Worm (Caenorhabditis elegans) whole organism, early embryonic: ENCODE data around the gene ssp-36.
"Not testable (repeated sequence)": the region's sequence is repeated elsewhere in the genome, so short reads cannot be mapped to it uniquely, and the experiment has no call there.

ENCODE experiments used
- ama-1 ChIP-seq: fragments of 150-350 bp; optimal IDR thresholded peaks from 2 replicates; lab custom pipeline; 2014
- ets-7 ChIP-seq: sonication (generic microtip); optimal IDR thresholded peaks from 2 replicates; lab custom pipeline; 2016; ENCODE audit warnings: missing genotype, missing genetic modification characterization, missing compliant biosample characterization
- flt-1 ChIP-seq: fragments of 200-800 bp; sonication (Bioruptor generic); IDR thresholded peaks from 2 replicates; pipeline ENCODE4 v1.3.6; 2022; ENCODE audit warnings: missing genetic modification characterization, missing compliant biosample characterization
- hmg-4 ChIP-seq: fragments of 200-800 bp; sonication (Bioruptor generic); optimal IDR thresholded peaks from 2 replicates; lab custom pipeline; 2018; ENCODE audit warnings: mild to moderate bottlenecking, missing genetic modification characterization, missing compliant biosample characterization
- pes-1 ChIP-seq: fragments of 200-800 bp; sonication (Bioruptor generic); IDR thresholded peaks from 2 replicates; pipeline ENCODE4 v1.3.6; 2022; ENCODE audit warnings: missing genetic modification reagents, missing genetic modification characterization, missing compliant biosample characterization
- scrt-1 ChIP-seq: fragments of 200-800 bp; sonication (Bioruptor generic); IDR thresholded peaks from 2 replicates; pipeline ENCODE4 v1.3.6; 2022; ENCODE audit warnings: missing genetic modification characterization, missing compliant biosample characterization
- tra-4 ChIP-seq: sonication (generic microtip); optimal IDR thresholded peaks from 2 replicates; lab custom pipeline; 2017; ENCODE audit warnings: missing genetic modification characterization, missing compliant biosample characterization

DNA sequence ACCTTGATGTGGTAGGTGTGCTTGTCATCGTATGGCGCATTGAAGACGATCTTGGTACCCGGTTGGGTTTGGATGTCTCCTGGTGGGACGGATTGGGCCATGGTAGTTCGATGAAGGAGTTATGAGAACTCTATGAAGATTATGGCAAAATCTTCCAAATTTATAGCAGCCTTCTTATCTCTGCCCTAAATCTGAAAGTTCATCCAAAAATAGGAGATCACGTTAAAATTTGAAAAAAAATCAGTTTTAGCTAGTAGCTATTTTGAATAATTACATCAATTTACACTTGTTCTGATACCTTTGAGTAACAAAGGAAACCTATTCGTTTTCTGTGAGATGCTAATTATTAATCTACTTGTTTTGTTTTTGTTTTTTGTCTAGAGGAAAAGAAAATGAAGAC lies 904 bp upstream of the ssp-36 start, which contains the start of gene msp-79:
- TF ChIP-seq ets-7 (tag; lab: Kevin White, UChicago); ama-1 (lab: Kevin White, UChicago); pes-1; flt-1; hmg-4; scrt-1 (GFP tag; lab: Robert Waterston, UW); tra-4 (tag; lab: Kevin White, UChicago): not testable (repeated sequence)
